Fruit fly (Drosophila melanogaster): ENCODE data around the gene CG10969.

The CG10969 gene

DNA sequence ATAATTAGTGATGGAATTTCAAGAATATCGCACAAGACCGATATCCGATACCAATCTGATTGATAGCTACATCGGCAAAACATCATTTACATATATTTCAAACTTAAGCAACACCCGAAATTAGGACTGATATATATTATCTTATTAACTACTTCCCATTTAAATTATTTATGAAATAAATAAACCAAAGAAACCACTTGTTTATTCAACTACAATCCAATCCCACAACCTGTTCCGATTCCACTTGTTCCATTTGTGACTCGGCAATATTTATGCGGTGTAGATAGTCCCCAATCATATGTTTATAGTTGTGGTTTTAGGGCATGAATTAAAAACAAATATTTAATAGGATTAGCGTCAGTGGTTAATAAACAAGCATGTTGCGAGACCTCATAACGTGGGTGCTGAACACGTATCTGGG, 26.1 kb downstream of the CG10969 start, which contains the start of the genes CG10973 and Vps13D (continued):
- no peak for TF ChIP-seq CG11085 (GFP tag; IDR thresholded peaks at IDR 0.05)
- TF ChIP-seq tio (GFP tag; optimal IDR thresholded peaks at IDR 0.05), result no peak
- TF ChIP-seq Eip74EF (GFP tag; optimal IDR thresholded peaks at IDR 0.05), result no peak
- peak; percentile 73 for TF ChIP-seq MBD-R2 (GFP tag; IDR thresholded peaks at IDR 0.05)
- TF ChIP-seq CG3065 (GFP tag; optimal IDR thresholded peaks at IDR 0.05), result no peak
- TF ChIP-seq danr (GFP tag; IDR thresholded peaks at IDR 0.05), result no peak
- no peak; the same call in 1 of the 2 replicates for TF ChIP-seq peb (GFP tag; IDR thresholded peaks at IDR 0.05)
- no peak for TF ChIP-seq Dip2 (GFP tag; IDR thresholded peaks at IDR 0.05)
- TF ChIP-seq CG1233 (GFP tag; optimal IDR thresholded peaks at IDR 0.05), result no peak
- no peak for TF ChIP-seq NFAT (GFP tag; IDR thresholded peaks at IDR 0.05)
- TF ChIP-seq CG9609 (GFP tag; optimal IDR thresholded peaks at IDR 0.05), result no peak
- peak; percentile 92 for TF ChIP-seq unc-4 (GFP tag; IDR thresholded peaks at IDR 0.05; ENCODE audit: partially characterized antibody)
- peak; percentile 35; the same call in 1 of the 2 replicates for TF ChIP-seq CG14014 (GFP tag; IDR thresholded peaks at IDR 0.05)
- TF ChIP-seq CG11504 (tag; optimal IDR thresholded peaks at IDR 0.05), result no peak
- TF ChIP-seq Gsc (GFP tag; IDR thresholded peaks at IDR 0.05), result no peak
- TF ChIP-seq CG14860 (GFP tag; IDR thresholded peaks at IDR 0.05; ENCODE audit: partially characterized antibody), result peak; percentile 83
- TF ChIP-seq CG7786 (GFP tag; optimal IDR thresholded peaks at IDR 0.05), result no peak
- no peak for TF ChIP-seq CG7556 (GFP tag; optimal IDR thresholded peaks at IDR 0.05)
- TF ChIP-seq CG11093 (GFP tag; IDR thresholded peaks at IDR 0.05), result no peak
- TF ChIP-seq gfzf (GFP tag; optimal IDR thresholded peaks at IDR 0.05), result peak; percentile 39
- TF ChIP-seq ap (GFP tag; IDR thresholded peaks at IDR 0.05), result no peak
- TF ChIP-seq Poxn (GFP tag; IDR thresholded peaks at IDR 0.05), result no peak
- no peak for TF ChIP-seq CG18619 (GFP tag; optimal IDR thresholded peaks at IDR 0.05)
- TF ChIP-seq CG2889 (GFP tag; IDR thresholded peaks at IDR 0.05), result no peak
- TF ChIP-seq E2f1 (GFP tag; IDR thresholded peaks at IDR 0.05), result no peak
- TF ChIP-seq CG17361 (GFP tag; IDR thresholded peaks at IDR 0.05), result no peak
- no peak for TF ChIP-seq ham (GFP tag; IDR thresholded peaks at IDR 0.05)
- no peak for TF ChIP-seq Sin3A (optimal IDR thresholded peaks at IDR 0.05)
- peak; percentile 27 for TF ChIP-seq CG12104 (GFP tag; optimal IDR thresholded peaks at IDR 0.05)
- TF ChIP-seq CG1529 (GFP tag; optimal IDR thresholded peaks at IDR 0.05), result no peak
- peak; percentile 18 for TF ChIP-seq CG4820 (GFP tag; optimal IDR thresholded peaks at IDR 0.05)
- TF ChIP-seq Tbp (GFP tag; optimal IDR thresholded peaks at IDR 0.05), result no peak
- TF ChIP-seq fd102C (GFP tag; optimal IDR thresholded peaks at IDR 0.05), result peak; percentile 57
- no peak for TF ChIP-seq z (GFP tag; IDR thresholded peaks at IDR 0.05)
- peak; percentile 92 for TF ChIP-seq Scr (GFP tag; IDR thresholded peaks at IDR 0.05; ENCODE audit: partially characterized antibody)
- TF ChIP-seq CG18011 (GFP tag; optimal IDR thresholded peaks at IDR 0.05), result peak; percentile 53
- TF ChIP-seq HLH54F (GFP tag; optimal IDR thresholded peaks at IDR 0.05), result peak; percentile 25
- TF ChIP-seq Spps (tag; optimal IDR thresholded peaks at IDR 0.05), result no peak

DNA sequence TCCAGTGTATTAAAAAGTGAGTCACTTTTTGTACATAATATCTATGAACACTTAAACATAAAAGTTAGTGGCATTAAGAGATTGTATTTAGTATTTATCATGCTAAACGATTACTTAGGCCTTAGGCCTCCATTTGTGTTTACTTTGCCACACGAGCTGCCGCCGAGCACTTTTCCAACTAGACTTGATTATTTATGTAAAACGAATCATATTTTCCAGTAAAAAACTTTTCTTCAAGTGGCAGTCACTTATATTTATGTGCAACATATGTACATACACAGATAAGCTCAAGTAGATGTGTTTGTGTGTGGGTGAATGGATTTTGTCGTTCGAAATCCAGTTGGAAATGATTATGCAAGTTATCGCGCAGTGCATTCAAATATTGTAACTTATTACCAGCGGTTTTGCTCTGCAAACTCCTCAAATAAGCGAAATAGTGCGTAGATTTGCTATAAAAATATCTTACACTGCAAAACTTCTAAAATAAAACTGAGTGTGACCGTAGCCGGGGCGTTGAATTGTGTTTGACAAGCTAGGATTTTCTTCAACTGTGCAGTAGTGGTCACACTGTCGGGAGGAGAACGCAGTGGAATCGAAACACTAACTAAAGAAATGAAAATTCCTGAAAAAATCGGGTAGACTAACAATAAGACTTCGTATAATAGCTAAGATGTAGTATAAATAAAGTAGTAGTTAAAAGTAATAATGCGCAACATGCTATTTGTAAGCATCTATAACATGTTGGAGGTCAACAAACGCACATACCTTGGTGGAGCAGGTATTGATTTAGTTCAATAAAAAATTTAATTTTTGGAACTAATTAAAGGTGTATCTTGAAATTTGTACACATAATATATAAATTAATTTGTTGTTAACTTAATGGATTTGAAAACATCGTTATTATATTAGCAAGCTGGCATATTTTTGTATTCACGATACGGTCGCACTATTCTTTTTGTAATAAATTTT, 31.0 kb downstream of the CG10969 start, which contains the start of the genes Klc and CG10984:
TSS of gene Klc (minus strand) at position 490 of the 969 bp plus-strand sequence.
TSS of gene CG10984 (plus strand) at position 553 of the 969 bp plus-strand sequence.
- TF ChIP-seq CG12744 (GFP tag; optimal IDR thresholded peaks at IDR 0.05) (no peak), dan (GFP tag; IDR thresholded peaks at IDR 0.05) (no peak), wdn (GFP tag; IDR thresholded peaks at IDR 0.05) (0 out of 2 replicates have a peak, but pooled peaks have one; percentile 10), CG12769 (tag; optimal IDR thresholded peaks at IDR 0.05) (peak; percentile 69), p53 (GFP tag; optimal IDR thresholded peaks at IDR 0.05) (no peak), CG4617 (GFP tag; optimal IDR thresholded peaks at IDR 0.05; ENCODE audit: borderline replicate concordance) (peak; percentile 84), CG7556 (GFP tag; optimal IDR thresholded peaks at IDR 0.05) (no peak), CoRest (tag; optimal IDR thresholded peaks at IDR 0.05) (peak; percentile 50), trh (GFP tag; optimal IDR thresholded peaks at IDR 0.05) (no peak), ftz-f1 (GFP tag; optimal IDR thresholded peaks at IDR 0.05) (no peak), Chrac-16 (GFP tag; optimal IDR thresholded peaks at IDR 0.05) (peak; percentile 58), CrebB (tag; optimal IDR thresholded peaks at IDR 0.05) (no peak), CG3847 (GFP tag; IDR thresholded peaks at IDR 0.05) (no peak), jing (GFP tag; optimal IDR thresholded peaks at IDR 0.05) (no peak), CG4707 (GFP tag; optimal IDR thresholded peaks at IDR 0.05) (no peak)
